Fruit fly (Drosophila melanogaster): ENCODE results near the gene CG31789.

CG31789 gene

dm6 chr2L:18557965-18558537 lies 47.7 kb upstream of the CG31789 start (continued):
- TF ChIP-seq peb (GFP tag; IDR thresholded peaks at IDR 0.05), result peak; percentile 19; the same call in 1 of the 2 replicates
- TF ChIP-seq fd96Cb (tag; optimal IDR thresholded peaks at IDR 0.05), result peak; percentile 69
- TF ChIP-seq zfh2 (GFP tag; optimal IDR thresholded peaks at IDR 0.05), result peak; percentile 29
- TF ChIP-seq Adf1 (GFP tag; IDR thresholded peaks at IDR 0.05), result peak; percentile 49
- TF ChIP-seq dmrt11E (tag; optimal IDR thresholded peaks at IDR 0.05), result peak; percentile 21
- peak; percentile 85 for TF ChIP-seq Aef1 (GFP tag; IDR thresholded peaks at IDR 0.05)
- TF ChIP-seq ATbp (GFP tag; optimal IDR thresholded peaks at IDR 0.05), result peak; percentile 74
- TF ChIP-seq CG18619 (GFP tag; optimal IDR thresholded peaks at IDR 0.05), result peak; percentile 64
- TF ChIP-seq CG2116 (GFP tag; optimal IDR thresholded peaks at IDR 0.05), result peak; percentile 17
- no peak for TF ChIP-seq CG4328 (GFP tag; optimal IDR thresholded peaks at IDR 0.05)
- TF ChIP-seq Oli (tag; optimal IDR thresholded peaks at IDR 0.05), result peak; percentile 78
- no peak for TF ChIP-seq vnd (GFP tag; IDR thresholded peaks at IDR 0.05; ENCODE audit: partially characterized antibody)
- peak; percentile 90 for TF ChIP-seq row (GFP tag; IDR thresholded peaks at IDR 0.05)
- peak; percentile 72 for TF ChIP-seq phol (tag; optimal IDR thresholded peaks at IDR 0.05)
- TF ChIP-seq hkb (optimal IDR thresholded peaks at IDR 0.05), result no peak
- peak; percentile 92 for TF ChIP-seq hkb (GFP tag; IDR thresholded peaks at IDR 0.05)
- no peak for TF ChIP-seq ato (GFP tag; IDR thresholded peaks at IDR 0.05; ENCODE audit: partially characterized antibody)
- TF ChIP-seq CG10366 (GFP tag; IDR thresholded peaks at IDR 0.05), result peak; percentile 73
- peak; percentile 54; the same call in 2 of the 3 replicates for TF ChIP-seq croc (GFP tag; conservative IDR thresholded peaks at IDR 0.05)
- peak; percentile 74 for TF ChIP-seq stc (GFP tag; IDR thresholded peaks at IDR 0.05)
- no peak for TF ChIP-seq Dref (GFP tag; IDR thresholded peaks at IDR 0.05)
- TF ChIP-seq CG9215 (GFP tag; IDR thresholded peaks at IDR 0.05), result no peak; the same call in none of the 2 replicates
- TF ChIP-seq CG14860 (GFP tag; IDR thresholded peaks at IDR 0.05; ENCODE audit: partially characterized antibody), result no peak
- TF ChIP-seq fd3F (GFP tag; optimal IDR thresholded peaks at IDR 0.05), result peak; percentile 61
- TF ChIP-seq ham (GFP tag; IDR thresholded peaks at IDR 0.05), result peak; percentile 36; the same call in 1 of the 2 replicates
- TF ChIP-seq Scr (GFP tag; IDR thresholded peaks at IDR 0.05; ENCODE audit: partially characterized antibody), result no peak
- TF ChIP-seq CG17361 (GFP tag; IDR thresholded peaks at IDR 0.05), result peak; percentile 78
- peak; percentile 34 for TF ChIP-seq CG12219 (GFP tag; optimal IDR thresholded peaks at IDR 0.05)
- peak; percentile 76 for TF ChIP-seq CG7556 (GFP tag; optimal IDR thresholded peaks at IDR 0.05)
- 0 out of 3 replicates have a peak, but pooled peaks have one; percentile 57 for TF ChIP-seq CG34422 (GFP tag; IDR thresholded peaks at IDR 0.05)
- no peak for TF ChIP-seq gt (GFP tag; IDR thresholded peaks at IDR 0.05)
- no peak for TF ChIP-seq dan (GFP tag; IDR thresholded peaks at IDR 0.05)
- TF ChIP-seq scrt (GFP tag; optimal IDR thresholded peaks at IDR 0.05), result peak; percentile 64
- peak; percentile 72 for TF ChIP-seq CoRest (tag; optimal IDR thresholded peaks at IDR 0.05)
- TF ChIP-seq CG17186 (GFP tag; optimal IDR thresholded peaks at IDR 0.05), result no peak
- TF ChIP-seq gcm (GFP tag; optimal IDR thresholded peaks at IDR 0.05), result peak; percentile 36
- TF ChIP-seq Taf1 (GFP tag; IDR thresholded peaks at IDR 0.05), result peak; percentile 78
- no peak for TF ChIP-seq CG9797 (GFP tag; optimal IDR thresholded peaks at IDR 0.05)
- TF ChIP-seq gem (tag; optimal IDR thresholded peaks at IDR 0.05), result peak; percentile 88
- peak; percentile 53 for TF ChIP-seq CG1602 (GFP tag; optimal IDR thresholded peaks at IDR 0.05)
- peak; percentile 28 for TF ChIP-seq CG15601 (tag; optimal IDR thresholded peaks at IDR 0.05)
- no peak for TF ChIP-seq cad (GFP tag; optimal IDR thresholded peaks at IDR 0.05)
- peak; percentile 84 for TF ChIP-seq sob (GFP tag; IDR thresholded peaks at IDR 0.05)
- peak; percentile 76 for TF ChIP-seq CG14050 (GFP tag; IDR thresholded peaks at IDR 0.05)
- peak; percentile 84; the same call in 1 of the 2 replicates for TF ChIP-seq ttk (GFP tag; IDR thresholded peaks at IDR 0.05)
- TF ChIP-seq CG1024 (GFP tag; IDR thresholded peaks at IDR 0.05), result peak; percentile 73
- TF ChIP-seq HLH4C (GFP tag; IDR thresholded peaks at IDR 0.05; ENCODE audit: partially characterized antibody), result no peak
- TF ChIP-seq MESR4 (GFP tag; optimal IDR thresholded peaks at IDR 0.05), result no peak
- peak; percentile 80 for TF ChIP-seq CG11695 (GFP tag; IDR thresholded peaks at IDR 0.05)
- TF ChIP-seq CG34376 (GFP tag; optimal IDR thresholded peaks at IDR 0.05), result no peak
